Fruit fly (Drosophila melanogaster) whole organism, embryonic: ENCODE results near the gene Atg18b.
A peak's percentile ranks its signal among the peaks of the same experiment; 100 is the strongest.

Source experiments
- Abd-B ChIP-seq: fragments of 200-800 bp; sonication (Bioruptor generic); optimal IDR thresholded peaks from 2 replicates; lab custom pipeline; 2018; ENCODE audit warnings: missing biosample characterization, mild to moderate bottlenecking, missing genetic modification characterization, moderate library complexity
- Bdp1 ChIP-seq: fragments of 200-800 bp; sonication (Bioruptor generic); optimal IDR thresholded peaks from 3 replicates; lab custom pipeline; 2016; ENCODE audit warnings: missing biosample characterization, missing genetic modification characterization
- Blimp-1 ChIP-seq: fragments of 200-800 bp; sonication (Bioruptor generic); optimal IDR thresholded peaks from 3 replicates; lab custom pipeline; 2018; ENCODE audit warnings: missing biosample characterization, missing genetic modification characterization, mild to moderate bottlenecking, moderate library complexity, missing genetic modification reagents
- CG11723 ChIP-seq: fragments of 200-800 bp; sonication (Bioruptor generic); optimal IDR thresholded peaks from 2 replicates; lab custom pipeline; 2017; ENCODE audit warnings: missing biosample characterization, mild to moderate bottlenecking, missing genetic modification characterization
- CG13894 ChIP-seq: fragments of 200-800 bp; sonication (Bioruptor generic); optimal IDR thresholded peaks from 3 replicates; lab custom pipeline; 2018; ENCODE audit warnings: missing biosample characterization, mild to moderate bottlenecking, missing genetic modification characterization, moderate library complexity
- CG15514 ChIP-seq: fragments of 200-800 bp; sonication (Bioruptor generic); optimal IDR thresholded peaks from 3 replicates; lab custom pipeline; 2017; ENCODE audit warnings: missing biosample characterization, missing genetic modification characterization, mild to moderate bottlenecking, moderate library complexity, missing genetic modification reagents
- CG17328 ChIP-seq: fragments of 200-800 bp; sonication (Bioruptor generic); IDR thresholded peaks from 2 replicates; pipeline ENCODE4 v1.3.6; 2022; ENCODE audit warnings: missing biosample characterization, missing genetic modification characterization
- CG17361 ChIP-seq: fragments of 200-800 bp; sonication (Bioruptor generic); IDR thresholded peaks from 3 replicates; pipeline ENCODE4 v1.3.6; 2022; ENCODE audit warnings: missing biosample characterization, missing genetic modification characterization
- CG18011 ChIP-seq: fragments of 200-800 bp; sonication (Bioruptor generic); optimal IDR thresholded peaks from 2 replicates; lab custom pipeline; 2017; ENCODE audit warnings: missing biosample characterization, missing genetic modification characterization, mild to moderate bottlenecking, moderate library complexity, missing genotype
- CG2202 ChIP-seq: fragments of 200-800 bp; sonication (Bioruptor generic); optimal IDR thresholded peaks from 2 replicates; lab custom pipeline; 2018; ENCODE audit warnings: missing biosample characterization, mild to moderate bottlenecking, missing genetic modification characterization
- CG33213 ChIP-seq: fragments of 200-800 bp; sonication (Bioruptor generic); optimal IDR thresholded peaks from 3 replicates; lab custom pipeline; 2016; ENCODE audit warnings: missing biosample characterization, missing genetic modification characterization
- CG34376 ChIP-seq: fragments of 200-800 bp; sonication (Bioruptor generic); optimal IDR thresholded peaks from 2 replicates; lab custom pipeline; 2018; ENCODE audit warnings: missing biosample characterization, mild to moderate bottlenecking, missing genetic modification characterization
- CG6254 ChIP-seq: fragments of 200-800 bp; sonication (Bioruptor generic); optimal IDR thresholded peaks from 3 replicates; lab custom pipeline; 2017; ENCODE audit warnings: mild to moderate bottlenecking, missing biosample characterization, missing genetic modification reagents, missing genetic modification characterization
- CG6765 ChIP-seq: fragments of 200-800 bp; sonication (Bioruptor generic); optimal IDR thresholded peaks from 3 replicates; lab custom pipeline; 2017; ENCODE audit warnings: missing biosample characterization, mild to moderate bottlenecking, missing genetic modification characterization
- CG7987 ChIP-seq: fragments of 200-800 bp; sonication (Bioruptor generic); optimal IDR thresholded peaks from 2 replicates; lab custom pipeline; 2018; ENCODE audit warnings: missing biosample characterization, mild to moderate bottlenecking, missing genetic modification characterization, moderate library complexity
- CG8290 ChIP-seq, 3 experiments: fragments of 200-800 bp; sonication (Bioruptor generic); optimal IDR thresholded peaks; 2 replicates each; lab custom pipeline; 2016 to 2019; ENCODE audit warnings: missing biosample characterization in 3 of 3, missing genetic modification characterization in 3 of 3, mild to moderate bottlenecking in 2 of 3, moderate library complexity in 1 of 3
- CG8924 ChIP-seq: fragments of 200-800 bp; optimal IDR thresholded peaks from 3 replicates; lab custom pipeline; 2019; ENCODE audit warnings: missing biosample characterization, mild to moderate bottlenecking, missing genetic modification characterization, moderate library complexity
- CTCF ChIP-seq: fragments of 200-800 bp; sonication (Bioruptor generic); optimal IDR thresholded peaks from 2 replicates; lab custom pipeline; 2017; ENCODE audit warnings: missing biosample characterization, mild to moderate bottlenecking, missing genetic modification characterization, moderate library complexity
- Ets65A ChIP-seq: fragments of 200-800 bp; sonication (Bioruptor generic); peaks from one replicate; lab custom pipeline; 2016; ENCODE audit warnings: missing biosample characterization, missing genetic modification characterization
- Hmr ChIP-seq: fragments of 200-800 bp; sonication (Bioruptor generic); optimal IDR thresholded peaks from 3 replicates; lab custom pipeline; 2017; ENCODE audit warnings: mild to moderate bottlenecking, missing biosample characterization, missing genetic modification reagents, missing genetic modification characterization
- Jarid2 ChIP-seq: fragments of 200-800 bp; sonication (Bioruptor generic); optimal IDR thresholded peaks from 3 replicates; lab custom pipeline; 2017; ENCODE audit warnings: mild to moderate bottlenecking, missing biosample characterization, missing genetic modification reagents, missing genetic modification characterization
- Lpt ChIP-seq: fragments of >200 bp; optimal IDR thresholded peaks from 2 replicates; lab custom pipeline; 2018; ENCODE audit warnings: missing biosample characterization, missing genetic modification characterization
- MESR4 ChIP-seq: fragments of 200-800 bp; sonication (Bioruptor generic); optimal IDR thresholded peaks from 2 replicates; lab custom pipeline; 2018; ENCODE audit warnings: missing biosample characterization, mild to moderate bottlenecking, missing genetic modification characterization, moderate library complexity
- Mes4 ChIP-seq: fragments of 200-800 bp; sonication (Bioruptor generic); optimal IDR thresholded peaks from 2 replicates; lab custom pipeline; 2016; ENCODE audit warnings: missing biosample characterization, missing genetic modification characterization
- NfI ChIP-seq: fragments of 200-800 bp; sonication (Bioruptor generic); optimal IDR thresholded peaks from 3 replicates; lab custom pipeline; 2018; ENCODE audit warnings: missing biosample characterization, mild to moderate bottlenecking, missing genetic modification characterization, moderate library complexity
- Sry-δ ChIP-seq: fragments of 200-800 bp; sonication (Bioruptor generic); optimal IDR thresholded peaks from 2 replicates; lab custom pipeline; 2016; ENCODE audit warnings: missing biosample characterization, missing genetic modification characterization
- Vsx1 ChIP-seq: fragments of 200-800 bp; sonication (Bioruptor generic); optimal IDR thresholded peaks from 2 replicates; lab custom pipeline; 2017; ENCODE audit warnings: missing biosample characterization, mild to moderate bottlenecking, missing genetic modification characterization, missing genetic modification reagents
- br ChIP-seq: fragments of >200 bp; optimal IDR thresholded peaks from 2 replicates; lab custom pipeline; 2017
- cad ChIP-seq: fragments of >200 bp; optimal IDR thresholded peaks from 2 replicates; lab custom pipeline; 2017; ENCODE audit warnings: missing biosample characterization, missing genetic modification characterization
- ftz-f1 ChIP-seq: fragments of 200-800 bp; sonication (Bioruptor generic); optimal IDR thresholded peaks from 2 replicates; lab custom pipeline; 2016; ENCODE audit warnings: missing biosample characterization, missing genetic modification characterization
- gcm ChIP-seq: fragments of 200-800 bp; sonication (Bioruptor generic); optimal IDR thresholded peaks from 2 replicates; lab custom pipeline; 2019; ENCODE audit warnings: missing biosample characterization, mild to moderate bottlenecking, missing genetic modification characterization, moderate library complexity
- grau ChIP-seq: fragments of 200-800 bp; optimal IDR thresholded peaks from 3 replicates; lab custom pipeline; 2019; ENCODE audit warnings: missing biosample characterization, mild to moderate bottlenecking, missing genetic modification characterization, moderate library complexity
- h ChIP-seq: fragments of >200 bp; optimal IDR thresholded peaks from 2 replicates; lab custom pipeline; 2017
- jigr1 ChIP-seq: fragments of 200-800 bp; sonication (Bioruptor generic); IDR thresholded peaks from 3 replicates; pipeline ENCODE4 v1.3.6; 2022; ENCODE audit warnings: missing biosample characterization, missing genetic modification characterization
- kah ChIP-seq: fragments of 200-800 bp; sonication (Bioruptor generic); optimal IDR thresholded peaks from 2 replicates; lab custom pipeline; 2018; ENCODE audit warnings: missing biosample characterization, mild to moderate bottlenecking, missing genetic modification characterization
- lov ChIP-seq, 2 experiments: fragments of 200-800 bp in 1 of 2; fragments of >200 bp in 1 of 2; sonication (Bioruptor generic) in 1 of 2; IDR thresholded peaks in 1 of 2; optimal IDR thresholded peaks in 1 of 2; 2 replicates in 1 of 2; 3 replicates in 1 of 2; pipeline versions ENCODE4 v1.3.6 to Lab custom; 2017 to 2022; ENCODE audit warnings: missing biosample characterization in 1 of 2, missing genetic modification characterization in 1 of 2
- nmo ChIP-seq: fragments of 200-800 bp; sonication (Bioruptor generic); optimal IDR thresholded peaks from 2 replicates; lab custom pipeline; 2018; ENCODE audit warnings: missing biosample characterization, mild to moderate bottlenecking, missing genetic modification characterization, moderate library complexity
- nom ChIP-seq: fragments of 200-800 bp; sonication (Bioruptor generic); optimal IDR thresholded peaks from 2 replicates; lab custom pipeline; 2017; ENCODE audit warnings: missing biosample characterization, missing genetic modification characterization, mild to moderate bottlenecking, moderate library complexity, missing genetic modification reagents
- odd ChIP-seq: fragments of 200-800 bp; sonication (Bioruptor generic); optimal IDR thresholded peaks from 2 replicates; lab custom pipeline; 2017; ENCODE audit warnings: missing biosample characterization, mild to moderate bottlenecking, missing genetic modification characterization
- org-1 ChIP-seq: fragments of 200-800 bp; sonication (Bioruptor generic); optimal IDR thresholded peaks from 2 replicates; lab custom pipeline; 2017; ENCODE audit warnings: missing biosample characterization, missing genetic modification characterization
- phol ChIP-seq: fragments of 200-800 bp; sonication (Bioruptor generic); optimal IDR thresholded peaks from 3 replicates; lab custom pipeline; 2018; ENCODE audit warnings: missing biosample characterization, mild to moderate bottlenecking, missing genetic modification characterization, moderate library complexity
- prd ChIP-seq, 3 experiments: fragments of >200 bp in 2 of 3; fragments of 200-800 bp in 1 of 3; sonication (Bioruptor generic) in 1 of 3; optimal IDR thresholded peaks in 2 of 3; IDR thresholded peaks in 1 of 3; 2 replicates in 2 of 3; 3 replicates in 1 of 3; pipeline versions ENCODE4 v1.3.6 to Lab custom; 2017 to 2022; ENCODE audit warnings: missing biosample characterization in 1 of 3, missing genetic modification characterization in 1 of 3
- pzg ChIP-seq: fragments of 200-800 bp; sonication (Bioruptor generic); optimal IDR thresholded peaks from 3 replicates; lab custom pipeline; 2018; ENCODE audit warnings: missing biosample characterization, mild to moderate bottlenecking, missing genetic modification characterization, moderate library complexity
- row ChIP-seq: fragments of 200-800 bp; sonication (Bioruptor generic); IDR thresholded peaks from 3 replicates; pipeline ENCODE4 v1.3.6; 2022; ENCODE audit warnings: missing biosample characterization, missing genetic modification characterization
- schlank ChIP-seq: fragments of 200-800 bp; sonication (Bioruptor generic); optimal IDR thresholded peaks from 2 replicates; lab custom pipeline; 2018; ENCODE audit warnings: missing biosample characterization, mild to moderate bottlenecking, missing genetic modification characterization
- sqz ChIP-seq: fragments of 200-800 bp; sonication (Bioruptor generic); optimal IDR thresholded peaks from 3 replicates; lab custom pipeline; 2018; ENCODE audit warnings: missing biosample characterization, mild to moderate bottlenecking, missing genetic modification characterization
- sug ChIP-seq: fragments of 200-800 bp; optimal IDR thresholded peaks from 2 replicates; lab custom pipeline; 2019; ENCODE audit warnings: missing biosample characterization, mild to moderate bottlenecking, missing genetic modification characterization, moderate library complexity
- tap ChIP-seq: fragments of 200-800 bp; optimal IDR thresholded peaks from 3 replicates; lab custom pipeline; 2019; ENCODE audit warnings: missing biosample characterization, mild to moderate bottlenecking, missing genetic modification characterization, moderate library complexity
- tgo ChIP-seq: fragments of 200-800 bp; sonication (Bioruptor generic); IDR thresholded peaks from 3 replicates; pipeline ENCODE4 v1.3.6; 2022; ENCODE audit warnings: missing biosample characterization, missing genetic modification characterization
- unpg ChIP-seq: fragments of 200-800 bp; sonication (Bioruptor generic); optimal IDR thresholded peaks from 3 replicates; lab custom pipeline; 2018; ENCODE audit warnings: missing biosample characterization, mild to moderate bottlenecking, missing genetic modification characterization, moderate library complexity

Gene Atg18b

DNA sequence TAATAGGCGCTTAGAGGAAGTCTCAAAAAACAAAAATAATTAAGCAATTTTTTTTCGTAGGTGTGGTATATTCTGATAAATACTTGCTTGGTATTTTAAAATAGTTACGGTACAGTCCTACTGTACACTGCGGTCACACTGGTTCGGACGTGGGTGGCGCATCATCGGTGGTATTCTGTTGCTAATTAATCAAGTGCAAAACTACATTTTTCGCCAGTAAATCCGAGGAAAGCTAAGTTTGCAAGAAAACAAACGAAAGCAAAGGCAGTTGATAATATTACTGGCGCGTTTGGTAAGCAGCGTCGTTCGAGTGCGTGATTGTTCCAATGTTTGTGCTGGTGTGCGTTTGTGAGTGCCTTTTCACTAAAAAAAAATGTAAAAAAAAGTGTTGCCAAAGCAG lies 42.5 kb upstream of the Atg18b start, which contains the start of gene CG8671 (continued):
- TF ChIP-seq ftz-f1 (peak; percentile 28), nom (GFP tag; lab: Kevin White, UChicago) (peak; percentile 14), NfI (GFP tag; lab: Kevin White, UChicago) (peak; percentile 14), Bdp1 (GFP tag; lab: Kevin White, UChicago) (no peak), tgo (no peak), CG6765 (GFP tag; lab: Kevin White, UChicago) (peak; percentile 31), Blimp-1 (GFP tag; lab: Kevin White, UChicago) (no peak), kah (no peak), CG18011 (GFP tag; lab: Kevin White, UChicago) (no peak), Lpt (GFP tag; lab: Kevin White, UChicago) (no peak), odd (no peak), CTCF (GFP tag; lab: Kevin White, UChicago) (peak; percentile 0), pzg (GFP tag; lab: Kevin White, UChicago) (peak; percentile 74), CG33213 (peak; percentile 39), CG17361 (peak; percentile 26; the same call in 1 of the 3 replicates), sug (tag; lab: Kevin White, UChicago) (peak; percentile 29), lov (optimal IDR thresholded peaks at IDR 0.05; lab: Kevin White, UChicago) (no peak), lov (GFP tag; IDR thresholded peaks at IDR 0.05; lab: Robert Waterston, UW) (no peak), CG11723 (GFP tag; lab: Kevin White, UChicago) (no peak), CG17328 (GFP tag; lab: Robert Waterston, UW) (0 out of 2 replicates have a peak, but pooled peaks have one; percentile 16), phol (tag; lab: Kevin White, UChicago) (peak; percentile 2), CG15514 (GFP tag; lab: Kevin White, UChicago) (peak; percentile 40), row (GFP tag; lab: Robert Waterston, UW) (peak; percentile 45; the same call in 2 of the 3 replicates), Ets65A (GFP tag; lab: Kevin White, UChicago) (peak; percentile 19), CG6254 (GFP tag; lab: Kevin White, UChicago) (no peak), prd (optimal IDR thresholded peaks at IDR 0.05; lab: Kevin White, UChicago) (no peak), prd (GFP tag; IDR thresholded peaks at IDR 0.05; lab: Robert Waterston, UW) (no peak), CG34376 (no peak), CG13894 (tag; lab: Kevin White, UChicago) (no peak), cad (no peak), Sry-δ (GFP tag; lab: Kevin White, UChicago) (peak; percentile 11), gcm (GFP tag; lab: Kevin White, UChicago) (peak; percentile 19), schlank (tag; lab: Kevin White, UChicago) (no peak), grau (tag; lab: Kevin White, UChicago) (peak; percentile 40), tap (tag; lab: Kevin White, UChicago) (no peak), Hmr (GFP tag; lab: Kevin White, UChicago) (no peak), jigr1 (GFP tag; lab: Robert Waterston, UW) (no peak), sqz (GFP tag; lab: Kevin White, UChicago) (peak; percentile 85), Jarid2 (GFP tag; lab: Kevin White, UChicago) (peak; percentile 72), MESR4 (peak; percentile 85), unpg (GFP tag; lab: Kevin White, UChicago) (peak; percentile 17), CG7987 (GFP tag; lab: Kevin White, UChicago) (no peak), Abd-B (GFP tag; lab: Kevin White, UChicago) (no peak), h (lab: Kevin White, UChicago) (no peak), CG8924 (tag; lab: Kevin White, UChicago) (peak; percentile 53), CG8290 (GFP tag; optimal IDR thresholded peaks at IDR 0.05; lab: Kevin White, UChicago) (peak; percentile 36), CG8290 (tag; optimal IDR thresholded peaks at IDR 0.05; lab: Kevin White, UChicago) (no peak), Vsx1 (GFP tag; lab: Kevin White, UChicago) (peak; percentile 53), CG2202 (tag; lab: Kevin White, UChicago) (no peak), org-1 (no peak), br (lab: Kevin White, UChicago) (no peak), nmo (GFP tag; lab: Kevin White, UChicago) (peak; percentile 28), Mes4 (GFP tag; lab: Kevin White, UChicago) (no peak)
